Fruit fly (Drosophila melanogaster): Measurements from ENCODE around the gene ND-49L.

Gene ND-49L

DNA sequence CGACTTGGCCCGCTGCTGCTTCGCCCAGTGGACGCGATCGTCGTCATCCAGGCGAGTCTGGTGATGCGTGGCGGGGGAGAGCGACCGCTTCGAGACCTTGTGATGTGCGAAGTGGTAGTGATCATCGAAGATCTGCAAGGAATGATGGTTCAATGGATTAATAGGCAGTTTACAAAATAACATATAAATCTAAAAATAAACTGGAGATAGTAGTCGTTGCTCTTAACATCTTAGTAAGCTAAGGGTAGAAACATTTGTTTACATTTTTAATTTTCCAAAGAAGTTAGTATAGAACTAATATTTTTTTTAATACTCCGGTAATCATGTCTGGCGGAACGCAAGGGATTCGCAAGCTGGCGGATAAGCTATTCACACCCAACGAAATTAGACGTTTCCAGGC lies at the start of gene ND-49L:
TSS of gene ND-49L (plus strand) at position 301 of the 400 bp plus-strand sequence.
- no peak for TF ChIP-seq fru (GFP tag; optimal IDR thresholded peaks at IDR 0.05)
- no peak for TF ChIP-seq Hr83 (GFP tag; optimal IDR thresholded peaks at IDR 0.05; ENCODE audit: poor library complexity, severe bottlenecking)
- TF ChIP-seq pan (optimal IDR thresholded peaks at IDR 0.05): no peak
- TF ChIP-seq Mio (GFP tag; optimal IDR thresholded peaks at IDR 0.05): no peak
- TF ChIP-seq Vsx2 (GFP tag; optimal IDR thresholded peaks at IDR 0.05; ENCODE audit: partially characterized antibody): no peak
- TF ChIP-seq usp (GFP tag; optimal IDR thresholded peaks at IDR 0.05): no peak
- TF ChIP-seq CG9705 (GFP tag; optimal IDR thresholded peaks at IDR 0.05): no peak
- no peak for TF ChIP-seq OdsH (GFP tag; optimal IDR thresholded peaks at IDR 0.05)
- TF ChIP-seq foxo (GFP tag; optimal IDR thresholded peaks at IDR 0.05): no peak
- TF ChIP-seq Hr78 (GFP tag; optimal IDR thresholded peaks at IDR 0.05): no peak
- TF ChIP-seq CG32264 (GFP tag; optimal IDR thresholded peaks at IDR 0.05): no peak
- no peak for TF ChIP-seq dmrt93B (GFP tag; optimal IDR thresholded peaks at IDR 0.05)
- no peak for TF ChIP-seq Jra (GFP tag; optimal IDR thresholded peaks at IDR 0.05)

- TF ChIP-seq fru (GFP tag; optimal IDR thresholded peaks at IDR 0.05): no peak
- TF ChIP-seq jim (GFP tag; optimal IDR thresholded peaks at IDR 0.05): no peak
- TF ChIP-seq Hr83 (GFP tag; optimal IDR thresholded peaks at IDR 0.05; ENCODE audit: poor library complexity, severe bottlenecking): no peak
- TF ChIP-seq Dfd (GFP tag; optimal IDR thresholded peaks at IDR 0.05): no peak
- no peak for TF ChIP-seq brk (GFP tag; optimal IDR thresholded peaks at IDR 0.05)
- TF ChIP-seq Hr78 (GFP tag; optimal IDR thresholded peaks at IDR 0.05): no peak
- TF ChIP-seq N (GFP tag; optimal IDR thresholded peaks at IDR 0.05): no peak
- TF ChIP-seq usp (GFP tag; optimal IDR thresholded peaks at IDR 0.05): no peak
- TF ChIP-seq Hnf4 (GFP tag; optimal IDR thresholded peaks at IDR 0.05): no peak
- TF ChIP-seq CG32264 (GFP tag; optimal IDR thresholded peaks at IDR 0.05): no peak
- no peak for TF ChIP-seq CrebA (GFP tag; optimal IDR thresholded peaks at IDR 0.05; ENCODE audit: borderline replicate concordance)
- no peak for TF ChIP-seq GATAd (GFP tag; optimal IDR thresholded peaks at IDR 0.05)
- TF ChIP-seq Sp1 (GFP tag; optimal IDR thresholded peaks at IDR 0.05): no peak
- TF ChIP-seq rgr (GFP tag; optimal IDR thresholded peaks at IDR 0.05): no peak
- TF ChIP-seq Rel (GFP tag; optimal IDR thresholded peaks at IDR 0.05): no peak
- no peak for TF ChIP-seq Rel (tag; optimal IDR thresholded peaks at IDR 0.05)
- TF ChIP-seq lola (GFP tag; optimal IDR thresholded peaks at IDR 0.05): no peak
- TF ChIP-seq psq (GFP tag; optimal IDR thresholded peaks at IDR 0.05): no peak
- TF ChIP-seq sage (GFP tag; optimal IDR thresholded peaks at IDR 0.05): no peak
- TF ChIP-seq pan (optimal IDR thresholded peaks at IDR 0.05): no peak
- no peak for TF ChIP-seq tai (GFP tag; optimal IDR thresholded peaks at IDR 0.05)
Measured at dm6 chr3R:25309175-25309574, 48.9 kb upstream of the ND-49L start.

DNA sequence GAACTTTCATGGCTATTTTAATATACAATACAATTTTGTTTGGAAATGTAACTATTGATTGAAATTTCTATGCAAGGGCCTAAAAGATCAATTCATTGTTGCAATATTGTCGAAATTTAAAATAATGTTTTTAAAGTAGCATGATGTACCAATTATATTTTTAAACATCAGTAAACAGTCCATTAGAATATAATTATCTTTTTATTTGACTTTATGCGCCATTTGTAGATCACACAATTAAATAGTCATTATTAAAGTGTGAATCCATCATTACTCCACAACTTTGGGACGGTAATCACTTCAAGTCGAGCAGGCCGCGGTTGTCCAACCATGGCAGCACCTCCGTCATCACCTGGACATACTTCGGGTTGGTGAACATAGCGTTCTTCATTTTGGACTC lies 47.2 kb upstream of the ND-49L start, which contains the start of gene CG31099:
TSS of gene CG31099 (minus strand) at position 101 of the 400 bp plus-strand sequence.
- no peak for TF ChIP-seq OdsH (GFP tag; optimal IDR thresholded peaks at IDR 0.05)
- no peak for TF ChIP-seq jim (GFP tag; optimal IDR thresholded peaks at IDR 0.05)
- no peak for TF ChIP-seq Vsx2 (GFP tag; optimal IDR thresholded peaks at IDR 0.05; ENCODE audit: partially characterized antibody)
- no peak for TF ChIP-seq Sp1 (GFP tag; optimal IDR thresholded peaks at IDR 0.05)
- no peak for TF ChIP-seq psq (GFP tag; optimal IDR thresholded peaks at IDR 0.05)
- TF ChIP-seq CG32264 (GFP tag; optimal IDR thresholded peaks at IDR 0.05): no peak
- TF ChIP-seq Abd-B (GFP tag; optimal IDR thresholded peaks at IDR 0.05): no peak
- no peak for TF ChIP-seq CG9705 (GFP tag; optimal IDR thresholded peaks at IDR 0.05)
- no peak for TF ChIP-seq h (GFP tag; optimal IDR thresholded peaks at IDR 0.05)
- no peak for TF ChIP-seq br (GFP tag; optimal IDR thresholded peaks at IDR 0.05)
- no peak for TF ChIP-seq dsf (GFP tag; optimal IDR thresholded peaks at IDR 0.05; ENCODE audit: borderline replicate concordance)
- TF ChIP-seq rgr (GFP tag; optimal IDR thresholded peaks at IDR 0.05): no peak
- no peak for TF ChIP-seq GATAd (GFP tag; optimal IDR thresholded peaks at IDR 0.05)
- no peak for TF ChIP-seq usp (GFP tag; optimal IDR thresholded peaks at IDR 0.05)

DNA sequence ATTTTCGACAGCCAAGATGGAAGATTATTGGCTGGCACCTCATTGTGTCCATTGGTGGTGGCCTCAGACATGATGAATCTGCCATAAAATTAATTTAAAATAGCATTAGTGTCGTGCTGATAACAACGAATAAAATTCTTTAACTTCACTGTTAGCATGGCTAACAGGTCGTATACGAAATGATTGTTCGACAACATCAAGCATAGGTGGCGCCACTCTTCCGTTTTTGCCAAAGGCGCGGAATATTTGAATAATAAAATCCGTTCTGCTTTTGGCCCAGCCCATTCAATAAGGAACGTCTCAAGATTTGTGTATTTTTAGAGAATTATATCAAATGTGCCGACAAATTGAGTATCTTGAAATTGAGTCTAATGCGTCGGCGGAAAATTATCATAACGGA lies 45.5 kb upstream of the ND-49L start:
- TF ChIP-seq GATAd (GFP tag; optimal IDR thresholded peaks at IDR 0.05) (no peak), usp (GFP tag; optimal IDR thresholded peaks at IDR 0.05) (no peak), Myc (optimal IDR thresholded peaks at IDR 0.05) (no peak), fru (GFP tag; optimal IDR thresholded peaks at IDR 0.05) (no peak)

- TF ChIP-seq psq (GFP tag; optimal IDR thresholded peaks at IDR 0.05): peak; percentile 81
- no peak for TF ChIP-seq OdsH (GFP tag; optimal IDR thresholded peaks at IDR 0.05)
- no peak for TF ChIP-seq GATAd (GFP tag; optimal IDR thresholded peaks at IDR 0.05)
- no peak for TF ChIP-seq Myc (optimal IDR thresholded peaks at IDR 0.05)
- no peak for TF ChIP-seq brk (GFP tag; optimal IDR thresholded peaks at IDR 0.05)
- TF ChIP-seq h (GFP tag; optimal IDR thresholded peaks at IDR 0.05): peak; percentile 19
- no peak for TF ChIP-seq br (GFP tag; optimal IDR thresholded peaks at IDR 0.05)
- no peak for TF ChIP-seq sage (GFP tag; optimal IDR thresholded peaks at IDR 0.05)
- TF ChIP-seq pan (optimal IDR thresholded peaks at IDR 0.05): no peak
- TF ChIP-seq sv (GFP tag; optimal IDR thresholded peaks at IDR 0.05): no peak
- no peak for TF ChIP-seq Hr83 (GFP tag; optimal IDR thresholded peaks at IDR 0.05; ENCODE audit: poor library complexity, severe bottlenecking)
- no peak for TF ChIP-seq Dfd (GFP tag; optimal IDR thresholded peaks at IDR 0.05)
- peak; percentile 40 for TF ChIP-seq Vsx2 (GFP tag; optimal IDR thresholded peaks at IDR 0.05; ENCODE audit: partially characterized antibody)
- TF ChIP-seq Hr78 (GFP tag; optimal IDR thresholded peaks at IDR 0.05): no peak
- TF ChIP-seq usp (GFP tag; optimal IDR thresholded peaks at IDR 0.05): no peak
- no peak for TF ChIP-seq N (GFP tag; optimal IDR thresholded peaks at IDR 0.05)
- no peak for TF ChIP-seq Mio (GFP tag; optimal IDR thresholded peaks at IDR 0.05)
- no peak for TF ChIP-seq lola (GFP tag; optimal IDR thresholded peaks at IDR 0.05)
- no peak for TF ChIP-seq tai (GFP tag; optimal IDR thresholded peaks at IDR 0.05)
- TF ChIP-seq Rel (GFP tag; optimal IDR thresholded peaks at IDR 0.05): no peak
- TF ChIP-seq Rel (tag; optimal IDR thresholded peaks at IDR 0.05): peak; percentile 91
- TF ChIP-seq Dif (GFP tag; optimal IDR thresholded peaks at IDR 0.05; ENCODE audit: partially characterized antibody): no peak
- TF ChIP-seq CrebA (GFP tag; optimal IDR thresholded peaks at IDR 0.05; ENCODE audit: borderline replicate concordance): no peak
- no peak for TF ChIP-seq fru (GFP tag; optimal IDR thresholded peaks at IDR 0.05)
Measured at dm6 chr3R:25313771-25314170, 44.3 kb upstream of the ND-49L start, which contains the start of gene CG31087. Gene CG31087 (minus strand): TSS chr3R:25313833.
